Worm (Caenorhabditis elegans): ENCODE measurements around the gene Y54G9A.7.

ce11 chrII:13715333-13715732, 10.3 kb downstream of the Y54G9A.7 start:
- no peak for TF ChIP-seq nhr-76 (tag; optimal IDR thresholded peaks at IDR 0.05)
- no peak for TF ChIP-seq dve-1 (tag; optimal IDR thresholded peaks at IDR 0.05; ENCODE audit: insufficient read depth)
